1 fruit fly cellular context compared by ENCODE assay signal in genomic region chr2L:20120388-20121232, dm6.
TF ChIP-seq lines count a peak whose summit lies in the region.

No protein-coding gene starts in this region.

TF ChIP-seq in whole organism, embryonic, 481 proteins besides CTCF, POLR2A, EP300 and RAD21 (continued from another document and continues in another):
- peak; percentile 6 for TF ChIP-seq CG8281 (tag; optimal IDR thresholded peaks at IDR 0.05; lab: Kevin White, UChicago)
- peak; percentile 34 for TF ChIP-seq Adf1 (GFP tag; IDR thresholded peaks at IDR 0.05; lab: Robert Waterston, UW)
- peak; percentile 46 for TF ChIP-seq Neu2 (GFP tag; optimal IDR thresholded peaks at IDR 0.05; lab: Kevin White, UChicago; ENCODE audit: borderline replicate concordance)
- TF ChIP-seq kni (GFP tag; optimal IDR thresholded peaks at IDR 0.05; lab: Kevin White, UChicago), result peak; percentile 34
- TF ChIP-seq Optix (GFP tag; IDR thresholded peaks at IDR 0.05; lab: Robert Waterston, UW), result peak; percentile 91
- TF ChIP-seq Bgb (GFP tag; IDR thresholded peaks at IDR 0.05; lab: Robert Waterston, UW; ENCODE audit: partially characterized antibody), result peak; percentile 64
- TF ChIP-seq CG10267 (tag; optimal IDR thresholded peaks at IDR 0.05; lab: Kevin White, UChicago), result peak; percentile 78
- peak; percentile 31 for TF ChIP-seq fd102C (GFP tag; optimal IDR thresholded peaks at IDR 0.05; lab: Kevin White, UChicago)
- TF ChIP-seq org-1 (GFP tag; optimal IDR thresholded peaks at IDR 0.05; lab: Kevin White, UChicago), result peak; percentile 23
- peak; percentile 29 for TF ChIP-seq CG12299 (tag; optimal IDR thresholded peaks at IDR 0.05; lab: Kevin White, UChicago)
- TF ChIP-seq CG12942 (GFP tag; optimal IDR thresholded peaks at IDR 0.05; lab: Kevin White, UChicago), result peak; percentile 90
- peak; percentile 93 for TF ChIP-seq CG2120 (GFP tag; optimal IDR thresholded peaks at IDR 0.05; lab: Kevin White, UChicago)
- peak; percentile 97 for TF ChIP-seq Lhr (GFP tag; optimal IDR thresholded peaks at IDR 0.05; lab: Kevin White, UChicago)
- peak; percentile 60 for TF ChIP-seq unc-4 (GFP tag; IDR thresholded peaks at IDR 0.05; lab: Robert Waterston, UW; ENCODE audit: partially characterized antibody)
- TF ChIP-seq grau (tag; optimal IDR thresholded peaks at IDR 0.05; lab: Kevin White, UChicago), result peak; percentile 80
- peak; percentile 61 for TF ChIP-seq rib (GFP tag; IDR thresholded peaks at IDR 0.05; lab: Robert Waterston, UW)
- TF ChIP-seq zfh2 (GFP tag; optimal IDR thresholded peaks at IDR 0.05; lab: Kevin White, UChicago), result peak; percentile 62
- peak; percentile 87 for TF ChIP-seq en (GFP tag; optimal IDR thresholded peaks at IDR 0.05; lab: Kevin White, UChicago)
- TF ChIP-seq oc (tag; optimal IDR thresholded peaks at IDR 0.05; lab: Kevin White, UChicago), result no peak
- TF ChIP-seq btn (GFP tag; optimal IDR thresholded peaks at IDR 0.05; lab: Kevin White, UChicago), result peak; percentile 70
- TF ChIP-seq CG10431 (GFP tag; optimal IDR thresholded peaks at IDR 0.05; lab: Kevin White, UChicago), result no peak
- TF ChIP-seq CG7786 (GFP tag; optimal IDR thresholded peaks at IDR 0.05; lab: Kevin White, UChicago), result peak; percentile 82
- peak; percentile 47 for TF ChIP-seq CG31224 (GFP tag; IDR thresholded peaks at IDR 0.05; lab: Robert Waterston, UW)
- TF ChIP-seq CG18011 (GFP tag; optimal IDR thresholded peaks at IDR 0.05; lab: Kevin White, UChicago), result no peak
- peak; percentile 74 for TF ChIP-seq NC2α (GFP tag; optimal IDR thresholded peaks at IDR 0.05; lab: Kevin White, UChicago)
- peak; percentile 61 for TF ChIP-seq CG13894 (tag; optimal IDR thresholded peaks at IDR 0.05; lab: Kevin White, UChicago)
- TF ChIP-seq Vsx1 (GFP tag; optimal IDR thresholded peaks at IDR 0.05; lab: Kevin White, UChicago), result peak; percentile 13
- TF ChIP-seq Sox100B (GFP tag; optimal IDR thresholded peaks at IDR 0.05; lab: Kevin White, UChicago), result peak; percentile 57
- TF ChIP-seq Stat92E (GFP tag; optimal IDR thresholded peaks at IDR 0.05; lab: Kevin White, UChicago), result no peak
- TF ChIP-seq exex (tag; optimal IDR thresholded peaks at IDR 0.05; lab: Kevin White, UChicago), result no peak
- peak; percentile 96 for TF ChIP-seq CG32772 (GFP tag; IDR thresholded peaks at IDR 0.05; lab: Robert Waterston, UW)
- TF ChIP-seq CG10979 (tag; optimal IDR thresholded peaks at IDR 0.05; lab: Kevin White, UChicago), result peak; percentile 65
- TF ChIP-seq so (GFP tag; IDR thresholded peaks at IDR 0.05; lab: Robert Waterston, UW), result no peak; the same call in 2 of the 3 replicates
- TF ChIP-seq jigr1 (GFP tag; IDR thresholded peaks at IDR 0.05; lab: Robert Waterston, UW), result peak; percentile 50; the same call in 2 of the 3 replicates
- TF ChIP-seq CG14860 (GFP tag; IDR thresholded peaks at IDR 0.05; lab: Robert Waterston, UW; ENCODE audit: partially characterized antibody), result peak; percentile 57; the same call in 2 of the 3 replicates
- TF ChIP-seq z (GFP tag; IDR thresholded peaks at IDR 0.05; lab: Robert Waterston, UW), result peak; percentile 98
- TF ChIP-seq yki (optimal IDR thresholded peaks at IDR 0.05; lab: Kevin White, UChicago), result peak; percentile 71
- peak; percentile 80 for TF ChIP-seq gsb (GFP tag; IDR thresholded peaks at IDR 0.05; lab: Robert Waterston, UW)
- no peak for TF ChIP-seq Deaf1 (tag; optimal IDR thresholded peaks at IDR 0.05; lab: Kevin White, UChicago)
- TF ChIP-seq CG10543 (GFP tag; optimal IDR thresholded peaks at IDR 0.05; lab: Kevin White, UChicago), result peak; percentile 29
- TF ChIP-seq h (optimal IDR thresholded peaks at IDR 0.05; lab: Kevin White, UChicago), result no peak
- TF ChIP-seq Atf-2 (GFP tag; optimal IDR thresholded peaks at IDR 0.05; lab: Kevin White, UChicago), result peak; percentile 93
- TF ChIP-seq Ets65A (GFP tag; lab: Kevin White, UChicago), result peak; percentile 100
- TF ChIP-seq CG17829 (tag; optimal IDR thresholded peaks at IDR 0.05; lab: Kevin White, UChicago), result peak; percentile 87
- TF ChIP-seq Ravus (GFP tag; IDR thresholded peaks at IDR 0.05; lab: Robert Waterston, UW), result peak; percentile 57
- TF ChIP-seq pnt (GFP tag; optimal IDR thresholded peaks at IDR 0.05; lab: Kevin White, UChicago), result peak; percentile 96
- TF ChIP-seq CG10565 (GFP tag; optimal IDR thresholded peaks at IDR 0.05; lab: Kevin White, UChicago), result peak; percentile 31
- peak; percentile 98 for TF ChIP-seq CG33213 (GFP tag; optimal IDR thresholded peaks at IDR 0.05; lab: Kevin White, UChicago)
- peak; percentile 84 for TF ChIP-seq sna (GFP tag; IDR thresholded peaks at IDR 0.05; lab: Robert Waterston, UW; ENCODE audit: partially characterized antibody)
- TF ChIP-seq abd-A (tag; optimal IDR thresholded peaks at IDR 0.05; lab: Kevin White, UChicago), result no peak
- TF ChIP-seq Hmx (GFP tag; optimal IDR thresholded peaks at IDR 0.05; lab: Kevin White, UChicago), result no peak
- peak; percentile 86 for TF ChIP-seq CG6272 (GFP tag; IDR thresholded peaks at IDR 0.05; lab: Robert Waterston, UW)
- TF ChIP-seq CG3065 (GFP tag; optimal IDR thresholded peaks at IDR 0.05; lab: Kevin White, UChicago), result peak; percentile 70
- peak; percentile 87 for TF ChIP-seq ap (GFP tag; IDR thresholded peaks at IDR 0.05; lab: Robert Waterston, UW)
- TF ChIP-seq ewg (GFP tag; optimal IDR thresholded peaks at IDR 0.05; lab: Kevin White, UChicago), result peak; percentile 67
- TF ChIP-seq lov (optimal IDR thresholded peaks at IDR 0.05; lab: Kevin White, UChicago), result no peak
- peak; percentile 92 for TF ChIP-seq lov (GFP tag; IDR thresholded peaks at IDR 0.05; lab: Robert Waterston, UW)
- TF ChIP-seq fru (optimal IDR thresholded peaks at IDR 0.05; lab: Kevin White, UChicago), result no peak
- peak; percentile 93 for TF ChIP-seq ab (GFP tag; optimal IDR thresholded peaks at IDR 0.05; lab: Kevin White, UChicago)
- TF ChIP-seq Hey (tag; optimal IDR thresholded peaks at IDR 0.05; lab: Kevin White, UChicago), result no peak
- peak; percentile 70 for TF ChIP-seq CG13296 (GFP tag; optimal IDR thresholded peaks at IDR 0.05; lab: Kevin White, UChicago)
- peak; percentile 81 for TF ChIP-seq CG17359 (tag; optimal IDR thresholded peaks at IDR 0.05; lab: Kevin White, UChicago)
- peak; percentile 91 for TF ChIP-seq CG9817 (tag; optimal IDR thresholded peaks at IDR 0.05; lab: Kevin White, UChicago)
- peak; percentile 81 for TF ChIP-seq nmo (GFP tag; optimal IDR thresholded peaks at IDR 0.05; lab: Kevin White, UChicago)
- TF ChIP-seq Atf3 (GFP tag; optimal IDR thresholded peaks at IDR 0.05; lab: Kevin White, UChicago), result peak; percentile 91
- TF ChIP-seq CG2678 (tag; optimal IDR thresholded peaks at IDR 0.05; lab: Kevin White, UChicago), result peak; percentile 74
- no peak for TF ChIP-seq CG7271 (tag; optimal IDR thresholded peaks at IDR 0.05; lab: Kevin White, UChicago)
- TF ChIP-seq CG17186 (GFP tag; optimal IDR thresholded peaks at IDR 0.05; lab: Kevin White, UChicago), result no peak
- TF ChIP-seq CG16863 (GFP tag; optimal IDR thresholded peaks at IDR 0.05; lab: Kevin White, UChicago), result peak; percentile 92
- peak; percentile 43 for TF ChIP-seq HHEX (GFP tag; optimal IDR thresholded peaks at IDR 0.05; lab: Kevin White, UChicago)
- TF ChIP-seq CG42726 (GFP tag; IDR thresholded peaks at IDR 0.05; lab: Robert Waterston, UW; ENCODE audit: partially characterized antibody), result peak; percentile 90
- peak; percentile 86 for TF ChIP-seq CG1647 (GFP tag; optimal IDR thresholded peaks at IDR 0.05; lab: Kevin White, UChicago)
- TF ChIP-seq Hmr (GFP tag; optimal IDR thresholded peaks at IDR 0.05; lab: Kevin White, UChicago), result peak; percentile 91
- TF ChIP-seq CkIIα-i1 (GFP tag; IDR thresholded peaks at IDR 0.05; lab: Robert Waterston, UW), result peak; percentile 28; the same call in 1 of the 2 replicates
- peak; percentile 79 for TF ChIP-seq CG4404 (GFP tag; IDR thresholded peaks at IDR 0.05; lab: Robert Waterston, UW)
- peak; percentile 59 for TF ChIP-seq Usf (GFP tag; optimal IDR thresholded peaks at IDR 0.05; lab: Kevin White, UChicago)
- peak; percentile 96 for TF ChIP-seq Hsf (GFP tag; optimal IDR thresholded peaks at IDR 0.05; lab: Kevin White, UChicago)
- TF ChIP-seq CG10959 (GFP tag; IDR thresholded peaks at IDR 0.05; lab: Robert Waterston, UW), result peak; percentile 94
- TF ChIP-seq pzg (GFP tag; optimal IDR thresholded peaks at IDR 0.05; lab: Kevin White, UChicago), result peak; percentile 27
- TF ChIP-seq Scr (GFP tag; IDR thresholded peaks at IDR 0.05; lab: Robert Waterston, UW; ENCODE audit: partially characterized antibody), result peak; percentile 85
- TF ChIP-seq CG3726 (GFP tag; IDR thresholded peaks at IDR 0.05; lab: Robert Waterston, UW), result peak; percentile 92
- peak; percentile 65 for TF ChIP-seq Atf6 (GFP tag; IDR thresholded peaks at IDR 0.05; lab: Robert Waterston, UW)
- TF ChIP-seq CG34422 (GFP tag; IDR thresholded peaks at IDR 0.05; lab: Robert Waterston, UW), result peak; percentile 91; the same call in 2 of the 3 replicates
- TF ChIP-seq nom (GFP tag; optimal IDR thresholded peaks at IDR 0.05; lab: Kevin White, UChicago), result no peak
- TF ChIP-seq jing (GFP tag; optimal IDR thresholded peaks at IDR 0.05; lab: Kevin White, UChicago), result peak; percentile 74
- peak; percentile 98 for TF ChIP-seq CG5245 (GFP tag; optimal IDR thresholded peaks at IDR 0.05; lab: Kevin White, UChicago)
- peak; percentile 88 for TF ChIP-seq CG3847 (GFP tag; IDR thresholded peaks at IDR 0.05; lab: Robert Waterston, UW)
- TF ChIP-seq gfzf (GFP tag; optimal IDR thresholded peaks at IDR 0.05; lab: Kevin White, UChicago), result peak; percentile 36
- peak; percentile 85 for TF ChIP-seq Oaz (GFP tag; IDR thresholded peaks at IDR 0.05; lab: Robert Waterston, UW)
- TF ChIP-seq CG11398 (GFP tag; optimal IDR thresholded peaks at IDR 0.05; lab: Kevin White, UChicago), result peak; percentile 87
- TF ChIP-seq CG13287 (GFP tag; IDR thresholded peaks at IDR 0.05; lab: Robert Waterston, UW; ENCODE audit: partially characterized antibody), result peak; percentile 77
- peak; percentile 70 for TF ChIP-seq CG2889 (GFP tag; IDR thresholded peaks at IDR 0.05; lab: Robert Waterston, UW)
- TF ChIP-seq CG8359 (GFP tag; optimal IDR thresholded peaks at IDR 0.05; lab: Kevin White, UChicago; ENCODE audit: borderline replicate concordance), result no peak
- TF ChIP-seq hb (GFP tag; IDR thresholded peaks at IDR 0.05; lab: Robert Waterston, UW; ENCODE audit: partially characterized antibody), result no peak; the same call in 1 of the 3 replicates
- TF ChIP-seq CG14965 (GFP tag; optimal IDR thresholded peaks at IDR 0.05; lab: Kevin White, UChicago; ENCODE audit: borderline replicate concordance), result peak; percentile 50
- TF ChIP-seq Med (GFP tag; lab: Kevin White, UChicago), result peak; percentile 99
- peak; percentile 70 for TF ChIP-seq lab (GFP tag; optimal IDR thresholded peaks at IDR 0.05; lab: Kevin White, UChicago)
- no peak for TF ChIP-seq CG6683 (GFP tag; optimal IDR thresholded peaks at IDR 0.05; lab: Kevin White, UChicago)
- peak; percentile 91 for TF ChIP-seq vvl (GFP tag; IDR thresholded peaks at IDR 0.05; lab: Robert Waterston, UW)
- TF ChIP-seq CG17385 (GFP tag; optimal IDR thresholded peaks at IDR 0.05; lab: Kevin White, UChicago), result peak; percentile 43
- no peak for TF ChIP-seq Eip74EF (GFP tag; optimal IDR thresholded peaks at IDR 0.05; lab: Kevin White, UChicago)
- peak; percentile 87 for TF ChIP-seq HLH54F (GFP tag; optimal IDR thresholded peaks at IDR 0.05; lab: Kevin White, UChicago)
- no peak for TF ChIP-seq sc (optimal IDR thresholded peaks at IDR 0.05; lab: Kevin White, UChicago)
- TF ChIP-seq sc (GFP tag; optimal IDR thresholded peaks at IDR 0.05; lab: Kevin White, UChicago), result peak; percentile 62
- peak; percentile 74 for TF ChIP-seq CG10147 (GFP tag; optimal IDR thresholded peaks at IDR 0.05; lab: Kevin White, UChicago)
- peak; percentile 10 for TF ChIP-seq run (tag; optimal IDR thresholded peaks at IDR 0.05; lab: Kevin White, UChicago)
- TF ChIP-seq CG15696 (tag; optimal IDR thresholded peaks at IDR 0.05; lab: Kevin White, UChicago), result peak; percentile 95
- TF ChIP-seq Meics (GFP tag; optimal IDR thresholded peaks at IDR 0.05; lab: Kevin White, UChicago), result peak; percentile 81
- peak; percentile 60 for TF ChIP-seq CG12071 (GFP tag; optimal IDR thresholded peaks at IDR 0.05; lab: Kevin White, UChicago)
- no peak for TF ChIP-seq cad (GFP tag; optimal IDR thresholded peaks at IDR 0.05; lab: Kevin White, UChicago)
- TF ChIP-seq CG17568 (GFP tag; optimal IDR thresholded peaks at IDR 0.05; lab: Kevin White, UChicago), result no peak
- peak; percentile 62 for TF ChIP-seq nerfin-2 (GFP tag; IDR thresholded peaks at IDR 0.05; lab: Robert Waterston, UW; ENCODE audit: partially characterized antibody)
- peak; percentile 74 to 89 for TF ChIP-seq Hr51 (GFP tag; optimal IDR thresholded peaks at IDR 0.05; lab: Kevin White, UChicago)
- TF ChIP-seq Drgx (GFP tag; IDR thresholded peaks at IDR 0.05; lab: Robert Waterston, UW), result peak; percentile 44; the same call in 1 of the 2 replicates
- TF ChIP-seq CG12155 (GFP tag; optimal IDR thresholded peaks at IDR 0.05; lab: Kevin White, UChicago), result peak; percentile 82
- TF ChIP-seq sr (GFP tag; IDR thresholded peaks at IDR 0.05; lab: Robert Waterston, UW), result peak; percentile 81
- TF ChIP-seq Camta (GFP tag; optimal IDR thresholded peaks at IDR 0.05; lab: Kevin White, UChicago), result peak; percentile 92
- peak; percentile 31 for TF ChIP-seq stwl (tag; optimal IDR thresholded peaks at IDR 0.05; lab: Kevin White, UChicago)
- TF ChIP-seq usp (GFP tag; optimal IDR thresholded peaks at IDR 0.05; lab: Kevin White, UChicago), result no peak
- peak; percentile 41 for TF ChIP-seq tap (tag; optimal IDR thresholded peaks at IDR 0.05; lab: Kevin White, UChicago)
- TF ChIP-seq fd96Cb (tag; optimal IDR thresholded peaks at IDR 0.05; lab: Kevin White, UChicago), result peak; percentile 75
- TF ChIP-seq MESR4 (GFP tag; optimal IDR thresholded peaks at IDR 0.05; lab: Kevin White, UChicago), result no peak
- peak; percentile 22 for TF ChIP-seq CG15011 (GFP tag; optimal IDR thresholded peaks at IDR 0.05; lab: Kevin White, UChicago)
- TF ChIP-seq klu (GFP tag; IDR thresholded peaks at IDR 0.05; lab: Robert Waterston, UW), result peak; percentile 77
- TF ChIP-seq Fer1 (GFP tag; optimal IDR thresholded peaks at IDR 0.05; lab: Kevin White, UChicago), result peak; percentile 49
- peak; percentile 85 for TF ChIP-seq disco-r (GFP tag; optimal IDR thresholded peaks at IDR 0.05; lab: Kevin White, UChicago)
- peak; percentile 60 for TF ChIP-seq Max (GFP tag; optimal IDR thresholded peaks at IDR 0.05; lab: Kevin White, UChicago)
- TF ChIP-seq inv (GFP tag; IDR thresholded peaks at IDR 0.05; lab: Robert Waterston, UW; ENCODE audit: partially characterized antibody), result peak; percentile 67
- TF ChIP-seq MTF-1 (GFP tag; optimal IDR thresholded peaks at IDR 0.05; lab: Kevin White, UChicago; ENCODE audit: borderline replicate concordance), result peak; percentile 93
- TF ChIP-seq Blimp-1 (GFP tag; optimal IDR thresholded peaks at IDR 0.05; lab: Kevin White, UChicago), result peak; percentile 66
